Fruit fly (Drosophila melanogaster): ENCODE measurements around the gene Ccdc39.

Gene Ccdc39

dm6 chr3R:4745544-4745943 lies 39.0 kb downstream of the Ccdc39 start:
- TF ChIP-seq CG8944 (GFP tag; optimal IDR thresholded peaks at IDR 0.05) (no peak), Hr39 (optimal IDR thresholded peaks at IDR 0.05) (peak; percentile 77), Stat92E (GFP tag; optimal IDR thresholded peaks at IDR 0.05) (peak in 1 of 3 experiments; percentile 79)

dm6 chr3R:4740592-4741500 lies 43.7 kb downstream of the Ccdc39 start:
- TF ChIP-seq crp (GFP tag; optimal IDR thresholded peaks at IDR 0.05) (no peak), CTCF (GFP tag; optimal IDR thresholded peaks at IDR 0.05) (no peak), CG17829 (tag; optimal IDR thresholded peaks at IDR 0.05) (no peak), ato (GFP tag; IDR thresholded peaks at IDR 0.05; ENCODE audit: partially characterized antibody) (peak; percentile 19; the same call in 1 of the 2 replicates), CG32772 (GFP tag; IDR thresholded peaks at IDR 0.05) (peak; percentile 17; the same call in 1 of the 2 replicates), vnd (GFP tag; IDR thresholded peaks at IDR 0.05; ENCODE audit: partially characterized antibody) (peak; percentile 67; the same call in 2 of the 3 replicates), CG9876 (GFP tag; optimal IDR thresholded peaks at IDR 0.05) (no peak), exex (tag; optimal IDR thresholded peaks at IDR 0.05) (no peak), NK7.1 (GFP tag; optimal IDR thresholded peaks at IDR 0.05) (no peak), Lim3 (GFP tag; IDR thresholded peaks at IDR 0.05) (no peak), nerfin-2 (GFP tag; IDR thresholded peaks at IDR 0.05; ENCODE audit: partially characterized antibody) (peak; percentile 83), inv (GFP tag; IDR thresholded peaks at IDR 0.05; ENCODE audit: partially characterized antibody) (peak; percentile 16; the same call in 1 of the 2 replicates), Nf-YB (GFP tag; optimal IDR thresholded peaks at IDR 0.05) (no peak), hth (optimal IDR thresholded peaks at IDR 0.05) (no peak), Gsc (GFP tag; IDR thresholded peaks at IDR 0.05) (no peak), gem (tag; optimal IDR thresholded peaks at IDR 0.05) (no peak), sqz (GFP tag; optimal IDR thresholded peaks at IDR 0.05) (peak; percentile 94), stwl (tag; optimal IDR thresholded peaks at IDR 0.05) (peak; percentile 26), CG2199 (GFP tag; IDR thresholded peaks at IDR 0.05) (peak; percentile 45; the same call in 1 of the 3 replicates), bbx (GFP tag; IDR thresholded peaks at IDR 0.05; ENCODE audit: partially characterized antibody) (peak; percentile 69), tup (GFP tag; optimal IDR thresholded peaks at IDR 0.05) (no peak), GATAe (GFP tag; conservative IDR thresholded peaks at IDR 0.05) (no peak), ro (GFP tag; IDR thresholded peaks at IDR 0.05) (no peak), CG3847 (GFP tag; IDR thresholded peaks at IDR 0.05) (no peak), sim (GFP tag; IDR thresholded peaks at IDR 0.05) (no peak), D19A (tag; optimal IDR thresholded peaks at IDR 0.05) (peak; percentile 72), D19B (GFP tag; optimal IDR thresholded peaks at IDR 0.05) (peak; percentile 67), onecut (GFP tag; IDR thresholded peaks at IDR 0.05) (peak; percentile 8; the same call in 1 of the 2 replicates), CG4730 (GFP tag; IDR thresholded peaks at IDR 0.05) (no peak), nom (GFP tag; optimal IDR thresholded peaks at IDR 0.05) (peak; percentile 92), Drgx (GFP tag; IDR thresholded peaks at IDR 0.05) (peak; percentile 64), crc (GFP tag; optimal IDR thresholded peaks at IDR 0.05) (no peak), klu (GFP tag; IDR thresholded peaks at IDR 0.05) (no peak), CG7928 (GFP tag; optimal IDR thresholded peaks at IDR 0.05) (no peak), eve (GFP tag; optimal IDR thresholded peaks at IDR 0.05) (peak in 1 of 2 experiments; percentile 5), sd (tag; optimal IDR thresholded peaks at IDR 0.05) (peak; percentile 70), chinmo (GFP tag; IDR thresholded peaks at IDR 0.05; ENCODE audit: partially characterized antibody) (0 out of 4 replicates have a peak, but pooled peaks have one; percentile 32), trh (GFP tag; optimal IDR thresholded peaks at IDR 0.05) (no peak), PHDP (tag; optimal IDR thresholded peaks at IDR 0.05) (no peak), nmo (GFP tag; optimal IDR thresholded peaks at IDR 0.05) (no peak), btn (GFP tag; optimal IDR thresholded peaks at IDR 0.05) (no peak), chn (GFP tag; optimal IDR thresholded peaks at IDR 0.05) (no peak), Xbp1 (GFP tag; optimal IDR thresholded peaks at IDR 0.05) (no peak), Meics (GFP tag; optimal IDR thresholded peaks at IDR 0.05) (no peak)
